Worm (Caenorhabditis elegans) whole organism, L4 larva: Measurements from ENCODE around the gene F21C10.3.

ENCODE experiments used
- F44E2.7 ChIP-seq: fragments of 200-800 bp; sonication (Bioruptor generic); IDR thresholded peaks from 2 replicates; pipeline ENCODE4 v2.1.2; 2022; ENCODE audit warnings: missing genetic modification characterization, missing compliant biosample characterization
- F49E8.2 ChIP-seq: sonication (generic microtip); optimal IDR thresholded peaks from 2 replicates; lab custom pipeline; 2016; ENCODE audit warnings: missing compliant biosample characterization, mild to moderate bottlenecking, missing genetic modification characterization, borderline replicate concordance
- R02D3.7 ChIP-seq: fragments of 150-350 bp; sonication (generic microtip); optimal IDR thresholded peaks from 3 replicates; lab custom pipeline; 2014; ENCODE audit warnings: missing biosample characterization, missing genetic modification characterization
- ZK337.2 ChIP-seq: fragments of 200-800 bp; sonication (Bioruptor generic); IDR thresholded peaks from 2 replicates; pipeline ENCODE4 v1.3.6; 2022; ENCODE audit warnings: missing genetic modification reagents, missing genetic modification characterization, missing compliant biosample characterization
- ZK546.5 ChIP-seq, 2 experiments: sonication (generic microtip); optimal IDR thresholded peaks; 2 replicates each; lab custom pipeline; 2017; ENCODE audit warnings: missing biosample characterization in 2 of 2, missing genetic modification characterization in 2 of 2
- aha-1 ChIP-seq: fragments of 150-350 bp; peaks from one replicate; lab custom pipeline; 2014; ENCODE audit warnings: missing biosample characterization, missing genetic modification characterization
- attf-4 ChIP-seq: sonication (generic microtip); optimal IDR thresholded peaks from 3 replicates; lab custom pipeline; 2017; ENCODE audit warnings: missing biosample characterization, missing genetic modification characterization
- ceh-20 ChIP-seq: fragments of 200-800 bp; sonication (Bioruptor generic); IDR thresholded peaks from 2 replicates; pipeline ENCODE4 v1.3.6; 2022; ENCODE audit warnings: missing genetic modification reagents, missing genetic modification characterization, missing compliant biosample characterization
- ceh-28 ChIP-seq: fragments of 150-350 bp; optimal IDR thresholded peaks from 2 replicates; lab custom pipeline; 2014; ENCODE audit warnings: missing biosample characterization, missing genetic modification reagents, missing genetic modification characterization
- ceh-44 ChIP-seq: fragments of 200-800 bp; sonication (Bioruptor generic); IDR thresholded peaks from 2 replicates; pipeline ENCODE4 v1.3.6; 2022; ENCODE audit warnings: missing genetic modification reagents, missing genetic modification characterization, missing compliant biosample characterization
- ceh-62 ChIP-seq: sonication (generic microtip); optimal IDR thresholded peaks from 2 replicates; lab custom pipeline; 2017; ENCODE audit warnings: missing biosample characterization, missing genetic modification characterization
- ctbp-1 ChIP-seq: fragments of 200-800 bp; sonication (Bioruptor generic); IDR thresholded peaks from 2 replicates; pipeline ENCODE4 v1.3.6; 2022; ENCODE audit warnings: missing genetic modification reagents, missing genetic modification characterization, missing compliant biosample characterization
- daf-12 ChIP-seq: fragments of 150-350 bp; optimal IDR thresholded peaks from 2 replicates; lab custom pipeline; 2014; ENCODE audit warnings: missing biosample characterization, missing genetic modification reagents, missing genetic modification characterization
- daf-19 ChIP-seq: fragments of 200-800 bp; sonication (Bioruptor generic); conservative IDR thresholded peaks from 2 replicates; pipeline ENCODE4 v1.3.6; 2022; ENCODE audit warnings: missing genetic modification characterization, missing compliant biosample characterization
- dmd-6 ChIP-seq: fragments of 200-800 bp; sonication (Bioruptor generic); IDR thresholded peaks from 2 replicates; pipeline ENCODE4 v1.3.6; 2022; ENCODE audit warnings: missing genetic modification reagents, missing genetic modification characterization, missing compliant biosample characterization
- dmd-8 ChIP-seq: fragments of 200-800 bp; sonication (Bioruptor generic); IDR thresholded peaks from 2 replicates; pipeline ENCODE4 v1.3.6; 2022; ENCODE audit warnings: missing genetic modification characterization, missing compliant biosample characterization
- dpl-1 ChIP-seq: fragments of 150-350 bp; optimal IDR thresholded peaks from 2 replicates; lab custom pipeline; 2014; ENCODE audit warnings: missing biosample characterization, missing genetic modification reagents, missing genetic modification characterization
- dve-1 ChIP-seq: sonication (generic microtip); optimal IDR thresholded peaks from 2 replicates; lab custom pipeline; 2017; ENCODE audit warnings: antibody characterized with exemption, mild to moderate bottlenecking, missing genetic modification characterization, missing compliant biosample characterization; ENCODE audit not compliant: insufficient read depth
- egl-43 ChIP-seq: fragments of 200-800 bp; sonication (Bioruptor generic); IDR thresholded peaks from 2 replicates; pipeline ENCODE4 v1.3.6; 2022; ENCODE audit warnings: missing genetic modification reagents, missing genetic modification characterization, missing compliant biosample characterization
- hif-1 ChIP-seq, 2 experiments: sonication (generic microtip); optimal IDR thresholded peaks; 2 replicates each; lab custom pipeline; 2016 to 2017; ENCODE audit warnings: missing compliant biosample characterization in 2 of 2, missing genetic modification characterization in 2 of 2, missing genetic modification reagents in 2 of 2, missing genotype in 2 of 2, mild to moderate bottlenecking in 1 of 2
- hmg-1.1 ChIP-seq: fragments of 200-800 bp; sonication (Bioruptor generic); IDR thresholded peaks from 2 replicates; pipeline ENCODE4 v1.3.6; 2022; ENCODE audit warnings: missing genetic modification reagents, missing genetic modification characterization, missing compliant biosample characterization
- lin-1 ChIP-seq: fragments of 200-800 bp; sonication (Bioruptor generic); IDR thresholded peaks from 2 replicates; pipeline ENCODE4 v1.3.6; 2022; ENCODE audit warnings: missing genetic modification reagents, missing genetic modification characterization, missing compliant biosample characterization
- lin-38 ChIP-seq: fragments of 200-800 bp; sonication (Bioruptor generic); IDR thresholded peaks from 2 replicates; pipeline ENCODE4 v1.3.6; 2022; ENCODE audit warnings: missing genetic modification reagents, missing genetic modification characterization, missing compliant biosample characterization
- lir-3 ChIP-seq: sonication (generic microtip); optimal IDR thresholded peaks from 2 replicates; lab custom pipeline; 2016; ENCODE audit warnings: mild to moderate bottlenecking, missing genetic modification characterization, missing compliant biosample characterization
- mxl-2 ChIP-seq: fragments of 200-800 bp; sonication (Bioruptor generic); conservative IDR thresholded peaks from 2 replicates; pipeline ENCODE4 v1.3.6; 2022; ENCODE audit warnings: missing genetic modification reagents, missing genetic modification characterization, missing compliant biosample characterization
- mxl-3 ChIP-seq: fragments of 200-800 bp; sonication (Bioruptor generic); optimal IDR thresholded peaks from 2 replicates; lab custom pipeline; 2018; ENCODE audit warnings: mild to moderate bottlenecking, missing genetic modification characterization, missing compliant biosample characterization
- nhr-111 ChIP-seq: fragments of 200-800 bp; sonication (Bioruptor generic); optimal IDR thresholded peaks from 2 replicates; lab custom pipeline; 2018; ENCODE audit warnings: mild to moderate bottlenecking, missing genetic modification characterization, missing compliant biosample characterization
- nhr-28 ChIP-seq: fragments of 150-350 bp; optimal IDR thresholded peaks from 2 replicates; lab custom pipeline; 2014; ENCODE audit warnings: missing biosample characterization, missing genetic modification characterization
- nhr-48 ChIP-seq: sonication (generic microtip); optimal IDR thresholded peaks from 2 replicates; lab custom pipeline; 2016; ENCODE audit warnings: mild to moderate bottlenecking, missing genetic modification characterization, missing compliant biosample characterization
- nhr-76 ChIP-seq: fragments of 150-350 bp; optimal IDR thresholded peaks from 2 replicates; lab custom pipeline; 2014; ENCODE audit warnings: missing biosample characterization, missing genetic modification characterization
- rbr-2 ChIP-seq: sonication (generic microtip); optimal IDR thresholded peaks from 2 replicates; lab custom pipeline; 2016; ENCODE audit warnings: missing genotype, missing genetic modification characterization, missing compliant biosample characterization
- saeg-2 ChIP-seq: fragments of 200-800 bp; sonication (Bioruptor generic); IDR thresholded peaks from 2 replicates; pipeline ENCODE4 v1.3.6; 2022; ENCODE audit warnings: missing genetic modification reagents, missing genetic modification characterization, missing compliant biosample characterization
- spr-1 ChIP-seq: sonication (generic microtip); optimal IDR thresholded peaks from 2 replicates; lab custom pipeline; 2016; ENCODE audit warnings: mild to moderate bottlenecking, missing genetic modification characterization, missing compliant biosample characterization
- unc-62 ChIP-seq, 3 experiments: fragments of 150-350 bp in 1 of 3; sonication (generic microtip); optimal IDR thresholded peaks in 2 of 3; peaks in 1 of 3; 1 replicate in 1 of 3; 2 replicates in 2 of 3; lab custom pipeline; 2014 to 2017; ENCODE audit warnings: missing biosample characterization in 3 of 3, missing genetic modification characterization in 3 of 3, missing genetic modification reagents in 3 of 3, missing genotype in 1 of 3
- ztf-11 ChIP-seq: fragments of 150-350 bp; optimal IDR thresholded peaks from 2 replicates; lab custom pipeline; 2014; ENCODE audit warnings: missing biosample characterization, missing genetic modification characterization

The F21C10.3 gene

DNA sequence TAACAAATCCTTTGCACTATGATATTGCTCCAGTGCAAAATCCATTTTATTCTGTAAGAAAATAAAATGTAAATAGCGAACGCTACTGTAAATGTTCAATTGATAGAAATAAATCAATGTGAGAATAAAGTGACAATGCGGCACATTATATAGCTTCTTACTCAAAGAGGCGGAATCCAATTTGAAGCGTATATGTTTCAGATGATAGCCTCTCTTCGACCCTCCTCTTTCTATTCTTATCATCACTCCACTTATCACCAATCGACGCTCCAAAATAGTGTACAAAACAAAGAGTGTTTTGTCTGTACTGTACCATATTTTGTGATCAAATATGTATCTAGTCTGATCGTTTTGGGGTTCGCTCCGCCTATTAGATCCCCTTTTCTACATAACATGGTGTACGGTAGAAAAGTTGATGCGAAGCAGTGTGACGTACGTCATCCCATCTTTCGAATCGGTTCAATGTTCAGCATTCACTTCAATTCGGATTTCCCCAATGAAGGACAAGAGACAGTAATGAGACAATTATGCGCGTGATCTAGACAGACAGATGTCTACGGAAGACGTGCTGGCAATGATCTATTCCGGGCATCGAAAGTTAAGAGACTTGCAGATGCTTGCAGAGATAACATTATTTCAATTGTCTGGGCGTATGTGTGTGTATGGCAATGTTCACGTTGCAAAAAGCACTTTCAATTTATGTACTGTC is 19.1 kb downstream of the F21C10.3 start, which contains the start of gene spl-2 (continued):
- TF ChIP-seq F44E2.7 (GFP tag; lab: Robert Waterston, UW): no peak
- TF ChIP-seq unc-62 (GFP tag; optimal IDR thresholded peaks at IDR 0.05 in 1 of 2; lab: Kevin White, UChicago): peak in 1 of 2 experiments; percentile 95
- no peak for TF ChIP-seq unc-62 (tag; optimal IDR thresholded peaks at IDR 0.05; lab: Kevin White, UChicago)
- TF ChIP-seq dmd-8 (GFP tag; lab: Robert Waterston, UW): no peak
- no peak for TF ChIP-seq dve-1 (tag; lab: Kevin White, UChicago)
- TF ChIP-seq nhr-48 (tag; lab: Kevin White, UChicago): peak; percentile 37
- peak; percentile 5 for TF ChIP-seq nhr-28 (tag; lab: Kevin White, UChicago)
- no peak for TF ChIP-seq ztf-11 (tag; lab: Kevin White, UChicago)
- TF ChIP-seq, all 104 proteins: peak for 7

DNA sequence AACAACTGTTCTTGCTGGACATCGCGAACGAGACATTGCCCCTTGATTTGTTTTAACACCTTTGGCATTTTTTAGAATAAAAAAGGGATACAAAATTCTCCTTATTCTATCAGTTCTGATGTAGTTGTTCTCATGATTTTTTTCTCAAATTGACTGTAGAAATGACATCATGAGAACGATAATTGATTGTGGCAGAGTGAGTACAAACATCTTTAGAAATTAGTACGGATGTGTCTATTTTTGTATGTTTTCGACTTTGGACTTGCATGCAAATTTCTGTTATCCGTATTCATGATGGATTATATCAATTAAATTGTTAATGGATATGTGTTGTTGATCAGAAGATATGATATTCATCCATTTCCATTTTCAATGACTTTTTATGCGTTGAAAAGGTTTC is 20.3 kb downstream of the F21C10.3 start:
- no peak for TF ChIP-seq saeg-2
- TF ChIP-seq mxl-3 (GFP tag; lab: Kevin White, UChicago): no peak
- TF ChIP-seq nhr-28 (tag; lab: Kevin White, UChicago): no peak
- no peak for TF ChIP-seq F44E2.7 (GFP tag; lab: Robert Waterston, UW)
- TF ChIP-seq daf-12 (tag; lab: Kevin White, UChicago): no peak
- no peak for TF ChIP-seq ZK337.2 (GFP tag; lab: Robert Waterston, UW)
- no peak for TF ChIP-seq R02D3.7 (tag; lab: Kevin White, UChicago)
- TF ChIP-seq lin-1 (GFP tag; lab: Robert Waterston, UW): no peak
- TF ChIP-seq lin-38 (GFP tag; lab: Robert Waterston, UW): no peak
- TF ChIP-seq lir-3: no peak
- TF ChIP-seq dmd-6: no peak
- TF ChIP-seq F49E8.2 (tag; lab: Kevin White, UChicago): no peak
- no peak for TF ChIP-seq ceh-44 (GFP tag; lab: Robert Waterston, UW)
- no peak for TF ChIP-seq rbr-2 (tag; lab: Kevin White, UChicago)
- TF ChIP-seq ctbp-1: no peak
- TF ChIP-seq spr-1 (tag; lab: Kevin White, UChicago): no peak
- no peak for TF ChIP-seq daf-19 (GFP tag; lab: Robert Waterston, UW)
- no peak for TF ChIP-seq ceh-62 (tag; lab: Kevin White, UChicago)
- TF ChIP-seq, all 104 proteins: peak for 0

DNA sequence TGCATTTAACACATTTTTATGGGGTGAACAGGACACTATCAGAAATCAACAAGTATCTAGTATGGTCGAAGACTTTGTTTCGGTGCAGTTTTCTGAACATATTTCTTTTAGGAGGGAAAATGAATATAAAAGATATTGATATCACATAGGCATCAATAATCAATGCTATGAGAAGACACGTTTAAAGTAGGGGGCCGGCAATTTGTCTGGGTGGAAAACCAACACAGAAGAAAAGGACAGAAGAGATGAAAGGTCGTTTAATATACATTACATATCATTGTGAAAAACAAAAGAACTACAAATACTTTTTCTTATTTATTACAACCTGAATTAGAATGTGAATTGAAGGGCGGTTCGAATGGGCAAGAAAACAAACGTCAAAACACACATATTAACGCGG is 24.5 kb downstream of the F21C10.3 start:
- TF ChIP-seq hmg-1.1: no peak
- TF ChIP-seq rbr-2 (tag; lab: Kevin White, UChicago): no peak
- TF ChIP-seq nhr-76: no peak
- no peak for TF ChIP-seq F49E8.2 (tag; lab: Kevin White, UChicago)
- no peak for TF ChIP-seq nhr-111
- TF ChIP-seq egl-43 (GFP tag; lab: Robert Waterston, UW): no peak
- no peak for TF ChIP-seq ceh-28 (tag; lab: Kevin White, UChicago)
- no peak for TF ChIP-seq mxl-2
- TF ChIP-seq ceh-20 (GFP tag; lab: Robert Waterston, UW): no peak
- no peak for TF ChIP-seq hif-1 (tag; optimal IDR thresholded peaks at IDR 0.05; lab: Kevin White, UChicago)
- TF ChIP-seq dpl-1: no peak
- no peak for TF ChIP-seq attf-4 (tag; lab: Kevin White, UChicago)

DNA sequence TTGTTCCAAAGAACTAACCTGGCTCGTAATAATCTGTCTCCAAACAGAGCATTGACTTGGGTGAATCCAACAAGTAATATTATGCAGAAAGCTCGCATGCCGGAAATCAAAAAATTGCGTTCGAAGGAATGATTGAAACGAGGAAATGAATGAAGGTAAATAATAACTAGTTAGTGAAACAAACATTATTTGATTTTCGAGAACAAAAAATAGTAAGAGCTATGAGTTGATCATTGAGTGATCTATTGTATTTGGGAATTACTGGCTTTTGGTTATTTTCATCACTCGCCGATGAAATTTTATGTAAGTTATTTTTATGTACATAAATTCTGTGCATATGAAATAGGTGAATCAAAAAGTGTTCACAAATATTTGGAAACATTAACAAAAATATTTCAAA is 26.9 kb downstream of the F21C10.3 start, which contains the start of gene B0222.5:
TSS of gene B0222.5 (minus strand) at position 101 of the 400 bp plus-strand sequence.
- TF ChIP-seq ZK546.5 (tag; optimal IDR thresholded peaks at IDR 0.05; lab: Kevin White, UChicago) (no peak), aha-1 (peak; percentile 66)
